Worm (Caenorhabditis elegans): ENCODE data around the gene C37E2.10.

DNA sequence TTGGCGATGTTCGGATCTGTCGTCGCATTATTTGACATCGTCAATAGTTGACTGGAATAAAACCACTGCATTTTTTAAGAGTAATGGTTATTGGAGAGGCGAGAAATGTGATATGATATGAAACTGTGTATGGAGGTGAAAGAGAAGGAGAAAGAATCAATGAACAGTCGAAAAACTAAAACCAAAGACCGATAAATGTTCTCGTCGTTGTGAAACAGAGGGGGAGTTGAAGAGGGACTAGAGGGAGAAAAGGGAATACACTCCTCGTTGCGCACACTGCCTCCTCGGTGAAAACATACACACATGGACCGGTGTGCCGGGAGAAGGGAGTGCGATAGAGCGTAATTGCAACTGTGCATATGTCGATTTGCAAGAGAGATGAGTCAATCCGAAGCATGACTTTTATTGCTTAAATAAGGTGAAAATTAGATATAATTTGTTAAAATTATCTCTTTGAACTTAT is 9.2 kb upstream of the C37E2.10 start, which contains the start of gene sym-4:
- TF ChIP-seq dve-1 (tag; optimal IDR thresholded peaks at IDR 0.05; ENCODE audit: insufficient read depth) = peak; percentile 99
- peak; percentile 41; the same call in 1 of the 2 replicates for TF ChIP-seq set-16 (GFP tag; IDR thresholded peaks at IDR 0.05)
- no peak for TF ChIP-seq ztf-11 (tag; optimal IDR thresholded peaks at IDR 0.05)
- TF ChIP-seq mdt-29 (GFP tag; IDR thresholded peaks at IDR 0.05) = peak; percentile 78
- peak in 1 of 2 experiments; percentile 27 for TF ChIP-seq ZK546.5 (tag; optimal IDR thresholded peaks at IDR 0.05)
- TF ChIP-seq mdl-1 (tag; optimal IDR thresholded peaks at IDR 0.05) = peak; percentile 81 to 98
- peak; percentile 90 for TF ChIP-seq ceh-20 (GFP tag; IDR thresholded peaks at IDR 0.05)

Data from whole organism, L4 larva.